Fruit fly (Drosophila melanogaster) whole organism, wandering third instar larva: ENCODE results near the gene Taf4.
A peak's percentile ranks its signal among the peaks of the same experiment; 100 is the strongest.

ENCODE experiments used
- Abd-B ChIP-seq: fragments of >200 bp; optimal IDR thresholded peaks from 2 replicates; lab custom pipeline; 2017; ENCODE audit warnings: missing biosample characterization, missing genetic modification characterization
- CG32264 ChIP-seq: fragments of 200-800 bp; sonication (Bioruptor generic); optimal IDR thresholded peaks from 2 replicates; lab custom pipeline; 2016; ENCODE audit warnings: missing biosample characterization, missing genetic modification characterization
- CG9705 ChIP-seq: fragments of 200-800 bp; sonication (Bioruptor generic); optimal IDR thresholded peaks from 2 replicates; lab custom pipeline; 2018; ENCODE audit warnings: missing biosample characterization, mild to moderate bottlenecking, missing genetic modification characterization
- CrebA ChIP-seq: fragments of 200-800 bp; sonication (Bioruptor generic); optimal IDR thresholded peaks from 2 replicates; lab custom pipeline; 2016; ENCODE audit warnings: missing biosample characterization, mild to moderate bottlenecking, missing genetic modification characterization, borderline replicate concordance
- Dfd ChIP-seq: fragments of >200 bp; optimal IDR thresholded peaks from 2 replicates; lab custom pipeline; 2017; ENCODE audit warnings: missing biosample characterization, missing genetic modification characterization
- Dif ChIP-seq: fragments of 200-275, 200-300 bp; sonication (Bioruptor generic); optimal IDR thresholded peaks from 2 replicates; lab custom pipeline; 2018; ENCODE audit warnings: missing biosample characterization, missing genetic modification characterization; ENCODE audit not compliant: partially characterized antibody
- GATAd ChIP-seq: sonication (Bioruptor generic); optimal IDR thresholded peaks from 2 replicates; lab custom pipeline; 2016; ENCODE audit warnings: missing biosample characterization, missing genetic modification characterization
- HLH106 ChIP-seq: fragments of 200-800 bp; optimal IDR thresholded peaks from 3 replicates; lab custom pipeline; 2019; ENCODE audit warnings: missing biosample characterization, mild to moderate bottlenecking, missing genetic modification characterization, moderate library complexity
- Hnf4 ChIP-seq: fragments of 200-800 bp; sonication (Bioruptor generic); optimal IDR thresholded peaks from 2 replicates; lab custom pipeline; 2016; ENCODE audit warnings: missing biosample characterization, mild to moderate bottlenecking, missing genetic modification characterization
- Hr78 ChIP-seq: fragments of >200 bp; optimal IDR thresholded peaks from 2 replicates; lab custom pipeline; 2017; ENCODE audit warnings: missing biosample characterization, missing genetic modification characterization
- Hr83 ChIP-seq: fragments of 200-300 bp; sonication (Bioruptor generic); optimal IDR thresholded peaks from 2 replicates; lab custom pipeline; 2016; ENCODE audit warnings: missing biosample characterization, mild to moderate bottlenecking, missing genetic modification characterization, moderate library complexity; ENCODE audit not compliant: poor library complexity, severe bottlenecking
- Jra ChIP-seq: sonication (Bioruptor generic); optimal IDR thresholded peaks from 2 replicates; lab custom pipeline; 2016; ENCODE audit warnings: missing biosample characterization, missing genetic modification characterization
- Mio ChIP-seq: sonication (Bioruptor generic); optimal IDR thresholded peaks from 2 replicates; lab custom pipeline; 2016; ENCODE audit warnings: missing biosample characterization, missing genetic modification characterization
- Myc ChIP-seq: fragments of >200 bp; optimal IDR thresholded peaks from 2 replicates; lab custom pipeline; 2017
- N ChIP-seq: fragments of >200 bp; optimal IDR thresholded peaks from 2 replicates; lab custom pipeline; 2018; ENCODE audit warnings: missing biosample characterization, missing external identifiers, missing genetic modification characterization
- OdsH ChIP-seq: fragments of 200-800 bp; sonication (Bioruptor generic); optimal IDR thresholded peaks from 2 replicates; lab custom pipeline; 2016; ENCODE audit warnings: missing biosample characterization, mild to moderate bottlenecking, missing genetic modification characterization
- Rel ChIP-seq, 2 experiments: fragments of 200-800 bp; sonication (Bioruptor generic) in 1 of 2; optimal IDR thresholded peaks; 2 replicates in 1 of 2; 3 replicates in 1 of 2; lab custom pipeline; 2016 to 2019; ENCODE audit warnings: mild to moderate bottlenecking in 2 of 2, missing biosample characterization in 2 of 2, missing genetic modification characterization in 2 of 2, moderate library complexity in 1 of 2
- Sp1 ChIP-seq: fragments of 200-800 bp; sonication (Bioruptor generic); optimal IDR thresholded peaks from 3 replicates; lab custom pipeline; 2019; ENCODE audit warnings: missing biosample characterization, mild to moderate bottlenecking, missing genetic modification characterization, moderate library complexity
- Vsx2 ChIP-seq: fragments of 200-300, 225-300 bp; sonication (Bioruptor generic); optimal IDR thresholded peaks from 2 replicates; lab custom pipeline; 2018; ENCODE audit warnings: missing biosample characterization, missing genetic modification characterization; ENCODE audit not compliant: partially characterized antibody
- br ChIP-seq: fragments of 200-800 bp; sonication (Bioruptor generic); optimal IDR thresholded peaks from 2 replicates; lab custom pipeline; 2016; ENCODE audit warnings: missing biosample characterization, missing genetic modification characterization
- brk ChIP-seq: fragments of 200-800 bp; sonication (Bioruptor generic); optimal IDR thresholded peaks from 2 replicates; lab custom pipeline; 2016; ENCODE audit warnings: missing biosample characterization, mild to moderate bottlenecking, missing genetic modification characterization
- dl ChIP-seq, 2 experiments: fragments of 175-275, 200-275 bp in 1 of 2; fragments of 200-275 bp in 1 of 2; sonication (Bioruptor generic); optimal IDR thresholded peaks; lab custom pipeline; 2018; ENCODE audit warnings: mild to moderate bottlenecking in 2 of 2, missing biosample characterization in 2 of 2, missing genetic modification characterization in 2 of 2, moderate library complexity in 2 of 2; ENCODE audit not compliant: partially characterized antibody in 2 of 2, insufficient read depth in 1 of 2
- dmrt93B ChIP-seq: fragments of 200-800 bp; sonication (Bioruptor generic); optimal IDR thresholded peaks from 2 replicates; lab custom pipeline; 2018; ENCODE audit warnings: missing biosample characterization, mild to moderate bottlenecking, missing genetic modification characterization
- dsf ChIP-seq: sonication (Bioruptor generic); optimal IDR thresholded peaks from 2 replicates; lab custom pipeline; 2016; ENCODE audit warnings: missing biosample characterization, missing genetic modification characterization, borderline replicate concordance
- ey ChIP-seq: fragments of 200-800 bp; sonication (Bioruptor generic); optimal IDR thresholded peaks from 2 replicates; lab custom pipeline; 2016; ENCODE audit warnings: missing biosample characterization, missing genetic modification characterization
- foxo ChIP-seq, 2 experiments: fragments of 200-800 bp; sonication (Bioruptor generic); optimal IDR thresholded peaks; 2 replicates in 1 of 2; 3 replicates in 1 of 2; lab custom pipeline; 2016 to 2017; ENCODE audit warnings: missing biosample characterization in 2 of 2, missing genetic modification characterization in 2 of 2
- fru ChIP-seq: fragments of 200-800 bp; sonication (Bioruptor generic); optimal IDR thresholded peaks from 3 replicates; lab custom pipeline; 2016; ENCODE audit warnings: missing biosample characterization, mild to moderate bottlenecking, missing genetic modification characterization
- h ChIP-seq: fragments of 200-800 bp; sonication (Bioruptor generic); optimal IDR thresholded peaks from 3 replicates; lab custom pipeline; 2016; ENCODE audit warnings: missing biosample characterization, mild to moderate bottlenecking, missing genetic modification characterization
- jim ChIP-seq: fragments of 175-275, 200-325 bp; sonication (Bioruptor generic); optimal IDR thresholded peaks from 2 replicates; lab custom pipeline; 2016; ENCODE audit warnings: missing biosample characterization, mild to moderate bottlenecking, missing genetic modification characterization
- lola ChIP-seq: fragments of >200 bp; optimal IDR thresholded peaks from 2 replicates; lab custom pipeline; 2017; ENCODE audit warnings: missing biosample characterization, missing genetic modification characterization
- pan ChIP-seq: fragments of >200 bp; optimal IDR thresholded peaks from 2 replicates; lab custom pipeline; 2017
- psq ChIP-seq: fragments of 200-800 bp; sonication (Bioruptor generic); optimal IDR thresholded peaks from 3 replicates; lab custom pipeline; 2017; ENCODE audit warnings: missing biosample characterization, mild to moderate bottlenecking, missing genetic modification characterization, moderate library complexity
- rgr ChIP-seq: fragments of 200-800 bp; sonication (Bioruptor generic); optimal IDR thresholded peaks from 3 replicates; lab custom pipeline; 2016; ENCODE audit warnings: missing biosample characterization, mild to moderate bottlenecking, missing genetic modification characterization
- sage ChIP-seq: fragments of 200-800 bp; sonication (Bioruptor generic); optimal IDR thresholded peaks from 2 replicates; lab custom pipeline; 2016; ENCODE audit warnings: missing biosample characterization, mild to moderate bottlenecking, missing genetic modification characterization
- sv ChIP-seq: fragments of 200-800 bp; sonication (Bioruptor generic); optimal IDR thresholded peaks from 3 replicates; lab custom pipeline; 2016; ENCODE audit warnings: missing biosample characterization, missing genetic modification characterization
- tai ChIP-seq: sonication (Bioruptor generic); optimal IDR thresholded peaks from 2 replicates; lab custom pipeline; 2016; ENCODE audit warnings: missing biosample characterization, missing genetic modification characterization
- usp ChIP-seq: fragments of >200 bp; optimal IDR thresholded peaks from 2 replicates; lab custom pipeline; 2017; ENCODE audit warnings: missing biosample characterization, missing genetic modification characterization
- woc ChIP-seq: sonication (Bioruptor generic); optimal IDR thresholded peaks from 2 replicates; lab custom pipeline; 2016; ENCODE audit warnings: missing biosample characterization, mild to moderate bottlenecking, missing genetic modification characterization

The Taf4 gene

dm6 chr3L:16128973-16129745 lies 16.1 kb downstream of the Taf4 start, which contains the start of gene SsRbeta:
Gene SsRbeta (plus strand): TSS chr3L:16129617.
- TF ChIP-seq Jra (GFP tag; lab: Kevin White, UChicago), result peak; percentile 20
- no peak for TF ChIP-seq Abd-B (GFP tag; lab: Kevin White, UChicago)
- TF ChIP-seq lola (GFP tag; lab: Kevin White, UChicago), result no peak
- no peak for TF ChIP-seq CrebA
- TF ChIP-seq h (GFP tag; lab: Kevin White, UChicago), result no peak
- TF ChIP-seq Hr83 (GFP tag; lab: Kevin White, UChicago), result peak; percentile 53
- no peak for TF ChIP-seq Rel (GFP tag; optimal IDR thresholded peaks at IDR 0.05; lab: Kevin White, UChicago)
- peak; percentile 39 for TF ChIP-seq Rel (tag; optimal IDR thresholded peaks at IDR 0.05; lab: Kevin White, UChicago)
- TF ChIP-seq brk (GFP tag; lab: Kevin White, UChicago), result peak; percentile 41
- TF ChIP-seq sv, result peak; percentile 60
- TF ChIP-seq, all 38 proteins: peak for 5

- TF ChIP-seq Myc (lab: Kevin White, UChicago) (no peak), dsf (GFP tag; lab: Kevin White, UChicago) (no peak), ey (GFP tag; lab: Kevin White, UChicago) (no peak), usp (GFP tag; lab: Kevin White, UChicago) (no peak), Vsx2 (GFP tag; lab: Kevin White, UChicago) (no peak), fru (GFP tag; lab: Kevin White, UChicago) (peak; percentile 24), psq (GFP tag; lab: Kevin White, UChicago) (peak; percentile 53), woc (GFP tag; lab: Kevin White, UChicago) (peak; percentile 58), Mio (GFP tag; lab: Kevin White, UChicago) (no peak), HLH106 (tag; lab: Kevin White, UChicago) (peak; percentile 70), dmrt93B (peak; percentile 22), CG9705 (GFP tag; lab: Kevin White, UChicago) (no peak), br (GFP tag; lab: Kevin White, UChicago) (peak; percentile 54), Hr78 (GFP tag; lab: Kevin White, UChicago) (no peak), Jra (GFP tag; lab: Kevin White, UChicago) (no peak), CrebA (no peak), brk (GFP tag; lab: Kevin White, UChicago) (no peak), tai (GFP tag; lab: Kevin White, UChicago) (no peak), Sp1 (GFP tag; lab: Kevin White, UChicago) (peak; percentile 70), lola (GFP tag; lab: Kevin White, UChicago) (no peak), Rel (GFP tag; optimal IDR thresholded peaks at IDR 0.05; lab: Kevin White, UChicago) (no peak), Rel (tag; optimal IDR thresholded peaks at IDR 0.05; lab: Kevin White, UChicago) (peak; percentile 42), Dfd (GFP tag; lab: Kevin White, UChicago) (no peak), pan (lab: Kevin White, UChicago) (no peak), N (GFP tag; lab: Kevin White, UChicago) (no peak), CG32264 (no peak), Dif (GFP tag; lab: Kevin White, UChicago) (no peak), sv (peak; percentile 46), Hr83 (GFP tag; lab: Kevin White, UChicago) (no peak), sage (GFP tag; lab: Kevin White, UChicago) (no peak), dl (GFP tag; optimal IDR thresholded peaks at IDR 0.05; lab: Kevin White, UChicago; ENCODE audit: insufficient read depth in 1 of 2, partially characterized antibody in 2 of 2) (no peak), Hnf4 (peak; percentile 48), h (GFP tag; lab: Kevin White, UChicago) (peak; percentile 50), rgr (GFP tag; lab: Kevin White, UChicago) (peak; percentile 54), GATAd (GFP tag; lab: Kevin White, UChicago) (no peak), Abd-B (GFP tag; lab: Kevin White, UChicago) (no peak), OdsH (GFP tag; lab: Kevin White, UChicago) (peak; percentile 22), jim (no peak), foxo (GFP tag; optimal IDR thresholded peaks at IDR 0.05; lab: Kevin White, UChicago) (peak in 1 of 2 experiments; percentile 76)
These were observed 18.5 kb downstream of the Taf4 start, which contains the start of the genes Trs20 and elg1 for dm6 chr3L:16131264-16132066. Gene Trs20 (minus strand): TSS chr3L:16131632. Gene elg1 (plus strand): TSS chr3L:16132028.
